ENCODE assay signal across 4 fruit fly cellular contexts in genomic region chrX:20165773-20166412, dm6.
TF ChIP-seq lines count a peak whose summit lies in the region.

Phf7 (minus strand) TSS chrX:20165830.

- no peak for TF ChIP-seq CTCF in whole organism, embryonic (GFP tag; optimal IDR thresholded peaks at IDR 0.05; lab: Kevin White, UChicago)

TF ChIP-seq in whole organism, embryonic, 481 proteins besides CTCF, POLR2A, EP300 and RAD21 (continues in another document):
- TF ChIP-seq vnd (GFP tag; IDR thresholded peaks at IDR 0.05; lab: Robert Waterston, UW; ENCODE audit: partially characterized antibody): peak; percentile 77
- no peak for TF ChIP-seq CG17359 (tag; optimal IDR thresholded peaks at IDR 0.05; lab: Kevin White, UChicago)
- peak; percentile 29; the same call in 1 of the 2 replicates for TF ChIP-seq MBD-R2 (GFP tag; IDR thresholded peaks at IDR 0.05; lab: Robert Waterston, UW)
- peak; percentile 85 for TF ChIP-seq Dref (GFP tag; IDR thresholded peaks at IDR 0.05; lab: Robert Waterston, UW)
- TF ChIP-seq Dad (GFP tag; optimal IDR thresholded peaks at IDR 0.05; lab: Kevin White, UChicago): no peak
- no peak for TF ChIP-seq Eip74EF (GFP tag; optimal IDR thresholded peaks at IDR 0.05; lab: Kevin White, UChicago)
- peak; percentile 68 for TF ChIP-seq Med (GFP tag; lab: Kevin White, UChicago)
- TF ChIP-seq GATAe (GFP tag; conservative IDR thresholded peaks at IDR 0.05; lab: Robert Waterston, UW): no peak
- TF ChIP-seq knrl (GFP tag; IDR thresholded peaks at IDR 0.05; lab: Robert Waterston, UW; ENCODE audit: partially characterized antibody): peak; percentile 81
- TF ChIP-seq cas (GFP tag; IDR thresholded peaks at IDR 0.05; lab: Robert Waterston, UW): no peak
- no peak for TF ChIP-seq rib (GFP tag; IDR thresholded peaks at IDR 0.05; lab: Robert Waterston, UW)
- TF ChIP-seq nmo (GFP tag; optimal IDR thresholded peaks at IDR 0.05; lab: Kevin White, UChicago): peak; percentile 34
- peak; percentile 56 for TF ChIP-seq Doc3 (GFP tag; IDR thresholded peaks at IDR 0.05; lab: Robert Waterston, UW; ENCODE audit: partially characterized antibody)
- no peak for TF ChIP-seq Camta (GFP tag; optimal IDR thresholded peaks at IDR 0.05; lab: Kevin White, UChicago)
- peak; percentile 79 for TF ChIP-seq E2f2 (GFP tag; IDR thresholded peaks at IDR 0.05; lab: Robert Waterston, UW)
- no peak for TF ChIP-seq CG10209 (GFP tag; optimal IDR thresholded peaks at IDR 0.05; lab: Kevin White, UChicago)
- TF ChIP-seq HmgZ (tag; optimal IDR thresholded peaks at IDR 0.05; lab: Kevin White, UChicago): peak; percentile 1
- TF ChIP-seq CG42726 (GFP tag; IDR thresholded peaks at IDR 0.05; lab: Robert Waterston, UW; ENCODE audit: partially characterized antibody): peak; percentile 85
- no peak for TF ChIP-seq Six4 (GFP tag; optimal IDR thresholded peaks at IDR 0.05; lab: Kevin White, UChicago)
- peak; percentile 86 for TF ChIP-seq amos (GFP tag; IDR thresholded peaks at IDR 0.05; lab: Robert Waterston, UW; ENCODE audit: partially characterized antibody)
- no peak for TF ChIP-seq CHES-1-like (GFP tag; optimal IDR thresholded peaks at IDR 0.05; lab: Kevin White, UChicago)
- peak; percentile 58 for TF ChIP-seq hbn (GFP tag; IDR thresholded peaks at IDR 0.05; lab: Robert Waterston, UW; ENCODE audit: partially characterized antibody)

TF ChIP-seq in whole organism, prepupa, 60 proteins besides CTCF, POLR2A, EP300 and RAD21:
- TF ChIP-seq svp (GFP tag; lab: Kevin White, UChicago) (no peak), Eip78C (GFP tag; lab: Kevin White, UChicago) (peak; percentile 3)

TF ChIP-seq in whole organism, pupa, 21 proteins besides CTCF, POLR2A, EP300 and RAD21:
- TF ChIP-seq CG32121 (GFP tag; IDR thresholded peaks at IDR 0.05; lab: Robert Waterston, UW) (no peak), CG13204 (GFP tag; optimal IDR thresholded peaks at IDR 0.05; lab: Kevin White, UChicago) (no peak), CG14655 (GFP tag; optimal IDR thresholded peaks at IDR 0.05; lab: Kevin White, UChicago) (no peak), fd96Ca (GFP tag; IDR thresholded peaks at IDR 0.05; lab: Robert Waterston, UW) (peak; percentile 10; the same call in 1 of the 3 replicates), CG9948 (tag; optimal IDR thresholded peaks at IDR 0.05; lab: Kevin White, UChicago) (no peak), EcR (GFP tag; optimal IDR thresholded peaks at IDR 0.05; lab: Kevin White, UChicago) (no peak), Snoo (tag; optimal IDR thresholded peaks at IDR 0.05; lab: Kevin White, UChicago) (no peak), gl (tag; optimal IDR thresholded peaks at IDR 0.05; lab: Kevin White, UChicago) (no peak), CG8301 (tag; optimal IDR thresholded peaks at IDR 0.05; lab: Kevin White, UChicago) (no peak), D1 (tag; optimal IDR thresholded peaks at IDR 0.05; lab: Kevin White, UChicago) (no peak), CG15710 (tag; optimal IDR thresholded peaks at IDR 0.05; lab: Kevin White, UChicago) (peak; percentile 0), CG34367 (tag; optimal IDR thresholded peaks at IDR 0.05; lab: Kevin White, UChicago) (no peak), CG17806 (tag; optimal IDR thresholded peaks at IDR 0.05; lab: Kevin White, UChicago) (no peak), CG8159 (tag; optimal IDR thresholded peaks at IDR 0.05; lab: Kevin White, UChicago) (no peak), Ets98B (GFP tag; IDR thresholded peaks at IDR 0.05; lab: Robert Waterston, UW) (no peak), CG10348 (GFP tag; IDR thresholded peaks at IDR 0.05; lab: Robert Waterston, UW) (no peak), CG4496 (GFP tag; IDR thresholded peaks at IDR 0.05; lab: Robert Waterston, UW) (no peak), Pif1A (GFP tag; optimal IDR thresholded peaks at IDR 0.05; lab: Kevin White, UChicago) (no peak)

TF ChIP-seq in whole organism, wandering third instar larva, 38 proteins besides CTCF, POLR2A, EP300 and RAD21:
- TF ChIP-seq Vsx2 (GFP tag; optimal IDR thresholded peaks at IDR 0.05; lab: Kevin White, UChicago; ENCODE audit: partially characterized antibody) (no peak), CrebA (GFP tag; optimal IDR thresholded peaks at IDR 0.05; lab: Kevin White, UChicago; ENCODE audit: borderline replicate concordance) (no peak), ey (GFP tag; optimal IDR thresholded peaks at IDR 0.05; lab: Kevin White, UChicago) (no peak), tai (GFP tag; optimal IDR thresholded peaks at IDR 0.05; lab: Kevin White, UChicago) (no peak), Sp1 (GFP tag; optimal IDR thresholded peaks at IDR 0.05; lab: Kevin White, UChicago) (no peak), Rel (GFP tag; optimal IDR thresholded peaks at IDR 0.05; lab: Kevin White, UChicago) (no peak), Rel (tag; optimal IDR thresholded peaks at IDR 0.05; lab: Kevin White, UChicago) (peak; percentile 2), fru (GFP tag; optimal IDR thresholded peaks at IDR 0.05; lab: Kevin White, UChicago) (no peak), sage (GFP tag; optimal IDR thresholded peaks at IDR 0.05; lab: Kevin White, UChicago) (no peak), Hr83 (GFP tag; optimal IDR thresholded peaks at IDR 0.05; lab: Kevin White, UChicago; ENCODE audit: poor library complexity, severe bottlenecking) (no peak), jim (GFP tag; optimal IDR thresholded peaks at IDR 0.05; lab: Kevin White, UChicago) (no peak), woc (GFP tag; optimal IDR thresholded peaks at IDR 0.05; lab: Kevin White, UChicago) (peak; percentile 50), Hnf4 (GFP tag; optimal IDR thresholded peaks at IDR 0.05; lab: Kevin White, UChicago) (peak; percentile 23)
